Worm (Caenorhabditis elegans): Measurements from ENCODE around the gene ins-6.

DNA sequence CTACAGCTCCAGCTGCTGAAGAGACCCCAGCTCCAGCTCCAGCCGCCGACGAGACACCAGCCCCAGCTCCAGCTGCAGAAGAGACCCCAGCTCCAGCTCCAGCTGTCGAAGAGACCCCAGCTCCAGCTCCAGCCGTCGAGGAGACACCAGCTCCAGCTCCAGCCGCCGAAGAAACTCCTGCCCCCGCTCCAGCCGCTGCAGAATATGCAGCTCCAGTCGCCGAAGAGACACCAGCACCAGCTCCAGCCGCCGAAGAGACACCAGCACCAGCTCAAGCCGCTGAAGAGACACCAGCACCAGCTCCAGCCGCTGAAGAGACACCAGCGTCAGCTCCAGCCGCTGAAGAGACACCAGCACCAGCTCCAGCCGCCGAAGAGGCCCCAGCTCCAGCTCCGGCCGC is 22.4 kb downstream of the ins-6 start:
- TF ChIP-seq him-1 (tag; optimal IDR thresholded peaks at IDR 0.05) (no peak), dao-5 (tag; optimal IDR thresholded peaks at IDR 0.05) (no peak)

All from whole organism, L4/young adult.